Worm (Caenorhabditis elegans) whole organism, L3 larva: ENCODE results near the gene ifg-1.

Experiments
- R02D3.7 ChIP-seq: fragments of 150-350 bp; optimal IDR thresholded peaks from 2 replicates; lab custom pipeline; 2014; ENCODE audit warnings: missing biosample characterization, missing genetic modification characterization
- aly-2 ChIP-seq: fragments of 150-350 bp; optimal IDR thresholded peaks from 2 replicates; lab custom pipeline; 2014; ENCODE audit warnings: missing biosample characterization, missing genetic modification characterization
- ama-1 ChIP-seq: fragments of 150-350 bp; optimal IDR thresholded peaks from 2 replicates; lab custom pipeline; 2018
- ceh-16 ChIP-seq: sonication (generic microtip); optimal IDR thresholded peaks from 2 replicates; lab custom pipeline; 2017; ENCODE audit warnings: missing biosample characterization, missing genetic modification characterization
- ceh-28 ChIP-seq: fragments of 150-350 bp; optimal IDR thresholded peaks from 2 replicates; lab custom pipeline; 2014; ENCODE audit warnings: missing biosample characterization, missing genetic modification reagents, missing genetic modification characterization
- ceh-9 ChIP-seq: sonication (generic microtip); optimal IDR thresholded peaks from 2 replicates; lab custom pipeline; 2018; ENCODE audit warnings: missing biosample characterization, missing genetic modification characterization
- egl-27 ChIP-seq: sonication (generic microtip); optimal IDR thresholded peaks from 4 replicates; lab custom pipeline; 2017; ENCODE audit warnings: missing biosample characterization, missing genetic modification reagents, missing genetic modification characterization
- elt-1 ChIP-seq: fragments of 150-350 bp; optimal IDR thresholded peaks from 2 replicates; lab custom pipeline; 2014; ENCODE audit warnings: missing biosample characterization, missing genetic modification characterization
- elt-2 ChIP-seq: sonication (generic microtip); optimal IDR thresholded peaks from 2 replicates; lab custom pipeline; 2016; ENCODE audit warnings: missing genetic modification reagents, mild to moderate bottlenecking, missing genetic modification characterization, missing compliant biosample characterization
- elt-3 ChIP-seq, 3 experiments: fragments of 150-350 bp in 1 of 3; sonication (generic microtip) in 2 of 3; optimal IDR thresholded peaks; 2 replicates in 2 of 3; 4 replicates in 1 of 3; lab custom pipeline; 2014 to 2017; ENCODE audit warnings: missing biosample characterization in 3 of 3, missing genetic modification characterization in 3 of 3
- eor-1 ChIP-seq, 2 experiments: fragments of 150-350 bp; optimal IDR thresholded peaks; 2 replicates each; lab custom pipeline; 2014 to 2018; ENCODE audit warnings: missing biosample characterization in 2 of 2, missing genetic modification characterization in 2 of 2
- fkh-2 ChIP-seq: fragments of 150-350 bp; optimal IDR thresholded peaks from 2 replicates; lab custom pipeline; 2014; ENCODE audit warnings: missing biosample characterization, missing genetic modification reagents, missing genetic modification characterization
- hmg-11 ChIP-seq: sonication (generic microtip); optimal IDR thresholded peaks from 2 replicates; lab custom pipeline; 2016; ENCODE audit warnings: missing genetic modification characterization, missing compliant biosample characterization
- lin-15B ChIP-seq: fragments of 150-350 bp; optimal IDR thresholded peaks from 2 replicates; lab custom pipeline; 2014; ENCODE audit warnings: missing biosample characterization, missing genetic modification characterization
- mdl-1 ChIP-seq: fragments of 150-350 bp; optimal IDR thresholded peaks from 2 replicates; lab custom pipeline; 2014; ENCODE audit warnings: missing biosample characterization, missing genetic modification characterization
- mml-1 ChIP-seq: fragments of 150-350 bp; sonication (generic microtip); optimal IDR thresholded peaks from 3 replicates; lab custom pipeline; 2014; ENCODE audit warnings: missing biosample characterization, missing genetic modification characterization
- nfya-1 ChIP-seq: sonication (generic microtip); optimal IDR thresholded peaks from 2 replicates; lab custom pipeline; 2017; ENCODE audit warnings: missing genetic modification characterization, mild to moderate bottlenecking, missing compliant biosample characterization, antibody characterized with exemption, moderate library complexity; ENCODE audit not compliant: insufficient read depth
- nhr-12 ChIP-seq: fragments of 150-350 bp; optimal IDR thresholded peaks from 2 replicates; lab custom pipeline; 2014; ENCODE audit warnings: missing biosample characterization, missing genetic modification characterization
- nhr-23 ChIP-seq: fragments of 150-350 bp; optimal IDR thresholded peaks from 2 replicates; lab custom pipeline; 2014; ENCODE audit warnings: missing biosample characterization, missing genetic modification reagents, missing genetic modification characterization
- nhr-237 ChIP-seq: fragments of 150-350 bp; optimal IDR thresholded peaks from 2 replicates; lab custom pipeline; 2014; ENCODE audit warnings: missing biosample characterization, missing genetic modification characterization
- nhr-25 ChIP-seq: sonication (generic microtip); optimal IDR thresholded peaks from 2 replicates; lab custom pipeline; 2017; ENCODE audit warnings: missing biosample characterization, missing genetic modification characterization
- nhr-43 ChIP-seq: sonication (generic microtip); optimal IDR thresholded peaks from 2 replicates; lab custom pipeline; 2016; ENCODE audit warnings: mild to moderate bottlenecking, missing genetic modification characterization, missing compliant biosample characterization; ENCODE audit not compliant: poor library complexity, severe bottlenecking
- nhr-67 ChIP-seq: fragments of 150-350 bp; optimal IDR thresholded peaks from 2 replicates; lab custom pipeline; 2014; ENCODE audit warnings: missing biosample characterization, missing genetic modification characterization
- nhr-77 ChIP-seq: fragments of 150-350 bp; optimal IDR thresholded peaks from 2 replicates; lab custom pipeline; 2014; ENCODE audit warnings: missing biosample characterization, missing genetic modification characterization
- pha-4 ChIP-seq: fragments of 150-350 bp; optimal IDR thresholded peaks from 2 replicates; lab custom pipeline; 2014; ENCODE audit warnings: missing biosample characterization, missing genetic modification reagents, missing genetic modification characterization
- pqm-1 ChIP-seq: fragments of 150-350 bp; optimal IDR thresholded peaks from 2 replicates; lab custom pipeline; 2017; ENCODE audit warnings: missing biosample characterization, missing genetic modification characterization, inconsistent platforms
- unc-39 ChIP-seq: sonication (generic microtip); optimal IDR thresholded peaks from 4 replicates; lab custom pipeline; 2017; ENCODE audit warnings: missing biosample characterization, missing genetic modification characterization
- zag-1 ChIP-seq: fragments of 150-350 bp; optimal IDR thresholded peaks from 2 replicates; lab custom pipeline; 2014; ENCODE audit warnings: missing biosample characterization, missing genetic modification characterization
- ztf-11 ChIP-seq: fragments of 150-350 bp; optimal IDR thresholded peaks from 2 replicates; lab custom pipeline; 2014; ENCODE audit warnings: missing biosample characterization, missing genetic modification characterization

Gene ifg-1

ce11 chrII:8259674-8260073 is 42.7 kb downstream of the ifg-1 start:
- TF ChIP-seq ceh-16 (tag; lab: Kevin White, UChicago), result no peak
- no peak for TF ChIP-seq zag-1 (tag; lab: Kevin White, UChicago)
- no peak for TF ChIP-seq eor-1 (tag; optimal IDR thresholded peaks at IDR 0.05; lab: Kevin White, UChicago)
- TF ChIP-seq aly-2 (tag; lab: Kevin White, UChicago), result no peak
- TF ChIP-seq lin-15B (tag; lab: Kevin White, UChicago), result no peak
- no peak for TF ChIP-seq elt-1
- TF ChIP-seq unc-39 (tag; lab: Kevin White, UChicago), result no peak
- TF ChIP-seq nhr-25 (tag; lab: Kevin White, UChicago), result peak; percentile 26
- TF ChIP-seq nfya-1 (tag; lab: Kevin White, UChicago), result no peak
- TF ChIP-seq ama-1 (lab: Kevin White, UChicago), result no peak
- peak; percentile 33 for TF ChIP-seq nhr-23
- TF ChIP-seq, all 47 proteins: peak for 2

- peak; percentile 27 for TF ChIP-seq nhr-43 (tag; lab: Kevin White, UChicago)
- peak; percentile 16 for TF ChIP-seq nhr-25 (tag; lab: Kevin White, UChicago)
- TF ChIP-seq fkh-2 (tag; lab: Kevin White, UChicago), result no peak
- no peak for TF ChIP-seq pha-4 (tag; lab: Kevin White, UChicago)
- peak; percentile 51 for TF ChIP-seq nhr-23
- TF ChIP-seq mml-1 (tag; lab: Kevin White, UChicago), result no peak
Observed at ce11 chrII:8263562-8263961, 46.5 kb downstream of the ifg-1 start.

DNA sequence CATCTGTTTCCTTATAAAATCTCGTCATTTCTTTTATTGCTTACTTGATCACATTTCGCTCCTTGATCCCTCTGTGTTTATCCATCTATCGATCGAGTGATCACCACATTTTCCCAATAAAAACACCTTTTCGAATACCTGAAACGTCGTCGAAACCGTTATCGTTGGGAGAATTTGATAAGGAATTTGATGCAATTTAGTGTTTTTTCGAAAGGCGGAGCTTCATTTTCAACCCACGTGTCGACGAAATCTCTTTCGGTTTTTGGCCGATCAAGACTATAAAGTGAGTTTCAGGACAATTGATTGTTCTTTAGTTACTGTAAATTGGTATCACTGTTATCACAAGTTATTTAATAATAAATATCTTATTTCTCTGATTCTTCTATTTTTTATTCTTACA is 47.6 kb downstream of the ifg-1 start, which contains the start of gene srdh-1:
Gene srdh-1 (plus strand): TSS at position 43 of the 400 bp plus-strand sequence.
- TF ChIP-seq R02D3.7 (tag; lab: Kevin White, UChicago) (no peak), nhr-43 (tag; lab: Kevin White, UChicago) (peak; percentile 13), mml-1 (tag; lab: Kevin White, UChicago) (no peak)

DNA sequence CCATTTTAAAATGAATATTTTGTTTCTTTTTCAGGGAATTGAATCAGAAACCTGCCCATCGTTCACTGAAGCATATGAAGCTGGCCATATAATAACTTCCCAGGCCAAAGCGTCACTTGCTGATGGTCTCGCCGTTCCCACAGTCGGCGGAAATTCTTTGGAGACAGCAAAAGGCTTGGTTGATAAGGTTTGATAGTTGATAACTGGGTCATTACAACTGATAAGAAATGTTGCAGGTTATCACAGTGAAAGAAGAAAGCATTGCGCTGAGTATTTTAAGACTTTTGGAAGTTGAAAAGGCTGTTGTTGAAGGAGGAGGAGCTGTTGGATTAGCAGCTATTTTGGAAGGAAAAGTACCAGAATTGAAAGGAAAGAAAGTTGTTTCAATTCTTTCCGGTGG is 49.5 kb downstream of the ifg-1 start:
- TF ChIP-seq hmg-11 (no peak), elt-2 (tag; lab: Kevin White, UChicago) (peak; percentile 82), pqm-1 (tag; lab: Kevin White, UChicago) (peak; percentile 12), nhr-23 (peak; percentile 13), elt-3 (tag; optimal IDR thresholded peaks at IDR 0.05; lab: Kevin White, UChicago) (peak in 2 of 3 experiments; percentile 29 to 63)

ce11 chrII:8267679-8268078 is 50.7 kb downstream of the ifg-1 start:
- TF ChIP-seq lin-15B (tag; lab: Kevin White, UChicago) (no peak), nhr-43 (tag; lab: Kevin White, UChicago) (peak; percentile 2), nhr-25 (tag; lab: Kevin White, UChicago) (no peak), nhr-12 (tag; lab: Kevin White, UChicago) (no peak), nhr-67 (no peak), nhr-23 (no peak), ceh-28 (tag; lab: Kevin White, UChicago) (no peak)

- TF ChIP-seq egl-27 (tag; lab: Kevin White, UChicago), result no peak
- TF ChIP-seq R02D3.7 (tag; lab: Kevin White, UChicago), result no peak
- no peak for TF ChIP-seq nhr-237 (tag; lab: Kevin White, UChicago)
- no peak for TF ChIP-seq unc-39 (tag; lab: Kevin White, UChicago)
- TF ChIP-seq ceh-16 (tag; lab: Kevin White, UChicago), result no peak
- TF ChIP-seq ztf-11 (tag; lab: Kevin White, UChicago), result no peak
- no peak for TF ChIP-seq ceh-9 (tag; lab: Kevin White, UChicago)
- no peak for TF ChIP-seq mdl-1 (tag; lab: Kevin White, UChicago)
- no peak for TF ChIP-seq zag-1 (tag; lab: Kevin White, UChicago)
- TF ChIP-seq lin-15B (tag; lab: Kevin White, UChicago), result no peak
- no peak for TF ChIP-seq pqm-1 (tag; lab: Kevin White, UChicago)
- no peak for TF ChIP-seq fkh-2 (tag; lab: Kevin White, UChicago)
- no peak for TF ChIP-seq nhr-23
- TF ChIP-seq nhr-77 (tag; lab: Kevin White, UChicago), result no peak
Observed at ce11 chrII:8269351-8269750, 52.3 kb downstream of the ifg-1 start, which contains the start of gene K01C8.2. Gene K01C8.2, minus strand, starts transcription at chrII:8269451.
